Fruit fly (Drosophila melanogaster): ENCODE results near the gene Phf5a.

Phf5a gene

DNA sequence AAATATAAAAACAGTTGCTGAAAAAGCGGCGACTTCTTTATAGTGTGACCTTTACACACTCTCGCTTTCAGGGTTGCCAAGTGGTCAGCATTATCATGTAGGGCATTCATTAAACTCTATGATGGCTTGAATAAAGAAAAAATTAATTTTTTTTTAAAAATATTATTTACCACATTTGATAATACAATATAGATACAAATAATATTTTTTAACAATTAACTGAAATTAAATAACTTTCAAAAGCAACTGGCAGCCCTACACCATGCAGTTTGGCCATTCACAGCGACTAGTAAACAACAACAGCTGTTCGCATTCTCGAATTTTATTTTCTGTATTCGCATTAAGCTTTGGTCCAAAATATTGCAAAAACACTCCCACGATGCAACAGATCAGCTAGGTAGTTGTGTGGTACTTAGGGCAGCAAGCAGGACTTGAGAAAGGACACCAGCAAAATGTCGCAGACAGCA lies at the start of gene Phf5a, which contains the start of gene CG31638 (continued):
- peak; percentile 91 for TF ChIP-seq Abd-B (GFP tag; optimal IDR thresholded peaks at IDR 0.05)
- peak; percentile 96 for TF ChIP-seq CG3726 (GFP tag; IDR thresholded peaks at IDR 0.05)
- TF ChIP-seq h (optimal IDR thresholded peaks at IDR 0.05), result no peak
- peak; percentile 91 for TF ChIP-seq CG7357 (GFP tag; IDR thresholded peaks at IDR 0.05)
- no peak for TF ChIP-seq pita (GFP tag; optimal IDR thresholded peaks at IDR 0.05)
- TF ChIP-seq Atf6 (GFP tag; IDR thresholded peaks at IDR 0.05), result peak; percentile 68; the same call in 1 of the 2 replicates
- TF ChIP-seq ham (GFP tag; IDR thresholded peaks at IDR 0.05), result peak; percentile 81
- peak; percentile 63 for TF ChIP-seq CG2875 (GFP tag; optimal IDR thresholded peaks at IDR 0.05)
- TF ChIP-seq lmd (GFP tag; IDR thresholded peaks at IDR 0.05), result peak; percentile 64
- peak; percentile 83 for TF ChIP-seq slou (GFP tag; optimal IDR thresholded peaks at IDR 0.05)
- peak; percentile 66; the same call in 1 of the 2 replicates for TF ChIP-seq E2f2 (GFP tag; IDR thresholded peaks at IDR 0.05)
- peak in 1 of 2 experiments; percentile 19 for TF ChIP-seq insv (GFP tag; optimal IDR thresholded peaks at IDR 0.05)
- TF ChIP-seq da (GFP tag; optimal IDR thresholded peaks at IDR 0.05), result no peak
- no peak for TF ChIP-seq jing (GFP tag; optimal IDR thresholded peaks at IDR 0.05)
- TF ChIP-seq CG34376 (GFP tag; optimal IDR thresholded peaks at IDR 0.05), result peak; percentile 84
- TF ChIP-seq NK7.1 (GFP tag; optimal IDR thresholded peaks at IDR 0.05), result no peak
- peak; percentile 82 for TF ChIP-seq CG15011 (GFP tag; optimal IDR thresholded peaks at IDR 0.05)
- peak; percentile 43 for TF ChIP-seq CG10366 (GFP tag; IDR thresholded peaks at IDR 0.05)
- no peak for TF ChIP-seq Poxn (GFP tag; IDR thresholded peaks at IDR 0.05)
- no peak for TF ChIP-seq chinmo (GFP tag; IDR thresholded peaks at IDR 0.05; ENCODE audit: partially characterized antibody)
- TF ChIP-seq Gsc (GFP tag; IDR thresholded peaks at IDR 0.05), result peak; percentile 87
- peak; percentile 92 for TF ChIP-seq ci (GFP tag; IDR thresholded peaks at IDR 0.05)
- peak; percentile 98 for TF ChIP-seq CG32772 (GFP tag; IDR thresholded peaks at IDR 0.05)
- TF ChIP-seq ERR (GFP tag; optimal IDR thresholded peaks at IDR 0.05), result no peak
- peak; percentile 73 for TF ChIP-seq CG8359 (GFP tag; optimal IDR thresholded peaks at IDR 0.05; ENCODE audit: borderline replicate concordance)
- peak; percentile 88 for TF ChIP-seq CG10209 (GFP tag; optimal IDR thresholded peaks at IDR 0.05)
- peak; percentile 44 for TF ChIP-seq trh (GFP tag; optimal IDR thresholded peaks at IDR 0.05)
- TF ChIP-seq CG17385 (GFP tag; optimal IDR thresholded peaks at IDR 0.05), result peak; percentile 90
- TF ChIP-seq ewg (GFP tag; optimal IDR thresholded peaks at IDR 0.05), result peak; percentile 70
- TF ChIP-seq scrt (GFP tag; optimal IDR thresholded peaks at IDR 0.05), result peak; percentile 88
- peak; percentile 97 for TF ChIP-seq CG31441 (GFP tag; IDR thresholded peaks at IDR 0.05)
- peak; percentile 82 for TF ChIP-seq CG9817 (tag; optimal IDR thresholded peaks at IDR 0.05)
- TF ChIP-seq br (optimal IDR thresholded peaks at IDR 0.05), result no peak
- TF ChIP-seq Dref (GFP tag; IDR thresholded peaks at IDR 0.05), result no peak
- TF ChIP-seq abd-A (tag; optimal IDR thresholded peaks at IDR 0.05), result no peak
- peak; percentile 96 for TF ChIP-seq Dek (tag; optimal IDR thresholded peaks at IDR 0.05)
- peak; percentile 74 for TF ChIP-seq Xbp1 (GFP tag; optimal IDR thresholded peaks at IDR 0.05)
- peak; percentile 47 for TF ChIP-seq ac (GFP tag; optimal IDR thresholded peaks at IDR 0.05)
- TF ChIP-seq CG12104 (GFP tag; optimal IDR thresholded peaks at IDR 0.05), result peak; percentile 58
- TF ChIP-seq Med (GFP tag), result peak; percentile 87
- peak; percentile 78 for TF ChIP-seq CG6654 (GFP tag; optimal IDR thresholded peaks at IDR 0.05)
- TF ChIP-seq kni (GFP tag; optimal IDR thresholded peaks at IDR 0.05), result peak; percentile 54
- peak; percentile 90 for TF ChIP-seq CG11696 (GFP tag; IDR thresholded peaks at IDR 0.05)
- no peak for TF ChIP-seq Ravus (GFP tag; IDR thresholded peaks at IDR 0.05)
- peak; percentile 96 for TF ChIP-seq Chrac-16 (GFP tag; optimal IDR thresholded peaks at IDR 0.05)
- TF ChIP-seq sug (tag; optimal IDR thresholded peaks at IDR 0.05), result peak; percentile 66
- no peak for TF ChIP-seq CG17568 (GFP tag; optimal IDR thresholded peaks at IDR 0.05)
- TF ChIP-seq CG7963 (GFP tag; IDR thresholded peaks at IDR 0.05; ENCODE audit: partially characterized antibody), result no peak
- peak; percentile 97 for TF ChIP-seq CG6689 (GFP tag; IDR thresholded peaks at IDR 0.05)
- TF ChIP-seq CG14441 (GFP tag; IDR thresholded peaks at IDR 0.05), result peak; percentile 98
- TF ChIP-seq gcm2 (GFP tag; optimal IDR thresholded peaks at IDR 0.05), result peak; percentile 70
- TF ChIP-seq Dip2 (GFP tag; IDR thresholded peaks at IDR 0.05), result peak; percentile 58
